Fruit fly (Drosophila melanogaster) whole organism, embryonic: ENCODE measurements around the gene CG3091.

Source experiments
- ATbp ChIP-seq: fragments of 200-800 bp; sonication (Bioruptor generic); optimal IDR thresholded peaks from 2 replicates; lab custom pipeline; 2017; ENCODE audit warnings: missing biosample characterization, mild to moderate bottlenecking, missing genetic modification characterization, missing genetic modification reagents
- Antp ChIP-seq: fragments of 200-800 bp; sonication (Bioruptor generic); optimal IDR thresholded peaks from 3 replicates; lab custom pipeline; 2016; ENCODE audit warnings: missing biosample characterization, missing genetic modification characterization
- Atf3 ChIP-seq: fragments of 200-800 bp; sonication (Bioruptor generic); optimal IDR thresholded peaks from 3 replicates; lab custom pipeline; 2016; ENCODE audit warnings: missing biosample characterization, missing genetic modification characterization
- CG10209 ChIP-seq: fragments of 200-800 bp; sonication (Bioruptor generic); optimal IDR thresholded peaks from 3 replicates; lab custom pipeline; 2017; ENCODE audit warnings: missing biosample characterization, mild to moderate bottlenecking, missing genetic modification characterization, missing genetic modification reagents
- CG11093 ChIP-seq: fragments of 200-800 bp; sonication (Bioruptor generic); IDR thresholded peaks from 3 replicates; pipeline ENCODE4 v1.3.6; 2022; ENCODE audit warnings: missing biosample characterization, missing genetic modification characterization
- CG14965 ChIP-seq: fragments of 200-800 bp; sonication (Bioruptor generic); optimal IDR thresholded peaks from 2 replicates; lab custom pipeline; 2016; ENCODE audit warnings: missing biosample characterization, missing genetic modification characterization, borderline replicate concordance
- CG15011 ChIP-seq: fragments of 200-800 bp; sonication (Bioruptor generic); optimal IDR thresholded peaks from 3 replicates; lab custom pipeline; 2018; ENCODE audit warnings: missing biosample characterization, mild to moderate bottlenecking, missing genetic modification characterization
- CG17186 ChIP-seq: fragments of 200-800 bp; sonication (Bioruptor generic); optimal IDR thresholded peaks from 3 replicates; lab custom pipeline; 2017; ENCODE audit warnings: missing biosample characterization, missing genetic modification reagents, missing genetic modification characterization
- CG17802 ChIP-seq: fragments of 200-800 bp; sonication (Bioruptor generic); optimal IDR thresholded peaks from 2 replicates; lab custom pipeline; 2018; ENCODE audit warnings: missing biosample characterization, mild to moderate bottlenecking, missing genetic modification characterization, moderate library complexity
- CG18476 ChIP-seq: fragments of 200-800 bp; sonication (Bioruptor generic); optimal IDR thresholded peaks from 2 replicates; lab custom pipeline; 2016; ENCODE audit warnings: missing biosample characterization, mild to moderate bottlenecking, missing genetic modification characterization
- CG2202 ChIP-seq: fragments of 200-800 bp; sonication (Bioruptor generic); optimal IDR thresholded peaks from 2 replicates; lab custom pipeline; 2018; ENCODE audit warnings: missing biosample characterization, mild to moderate bottlenecking, missing genetic modification characterization
- CG2712 ChIP-seq: fragments of 200-800 bp; optimal IDR thresholded peaks from 3 replicates; lab custom pipeline; 2019; ENCODE audit warnings: missing biosample characterization, mild to moderate bottlenecking, missing genetic modification characterization, moderate library complexity
- CG32767 ChIP-seq: fragments of 200-800 bp; sonication (Bioruptor generic); IDR thresholded peaks from 2 replicates; pipeline ENCODE4 v1.3.6; 2022; ENCODE audit warnings: missing biosample characterization, missing genetic modification characterization
- CG4328 ChIP-seq: fragments of 200-800 bp; sonication (Bioruptor generic); optimal IDR thresholded peaks from 3 replicates; lab custom pipeline; 2017; ENCODE audit warnings: missing biosample characterization, missing genetic modification reagents, missing genetic modification characterization
- CG6254 ChIP-seq: fragments of 200-800 bp; sonication (Bioruptor generic); optimal IDR thresholded peaks from 3 replicates; lab custom pipeline; 2017; ENCODE audit warnings: mild to moderate bottlenecking, missing biosample characterization, missing genetic modification reagents, missing genetic modification characterization
- CG6813 ChIP-seq: fragments of 200-800 bp; sonication (Bioruptor generic); optimal IDR thresholded peaks from 2 replicates; lab custom pipeline; 2017; ENCODE audit warnings: missing biosample characterization, missing genetic modification characterization, mild to moderate bottlenecking, moderate library complexity, missing genetic modification reagents
- CG7987 ChIP-seq: fragments of 200-800 bp; sonication (Bioruptor generic); optimal IDR thresholded peaks from 2 replicates; lab custom pipeline; 2018; ENCODE audit warnings: missing biosample characterization, mild to moderate bottlenecking, missing genetic modification characterization, moderate library complexity
- CG8478 ChIP-seq: fragments of >200 bp; optimal IDR thresholded peaks from 2 replicates; lab custom pipeline; 2018
- Chrac-16 ChIP-seq: fragments of 200-800 bp; sonication (Bioruptor generic); optimal IDR thresholded peaks from 3 replicates; lab custom pipeline; 2016; ENCODE audit warnings: missing biosample characterization, missing genetic modification characterization
- D19B ChIP-seq: fragments of 200-800 bp; sonication (Bioruptor generic); optimal IDR thresholded peaks from 2 replicates; lab custom pipeline; 2017; ENCODE audit warnings: missing biosample characterization, mild to moderate bottlenecking, missing genetic modification characterization
- Fer2 ChIP-seq: fragments of 200-800 bp; sonication (Bioruptor generic); optimal IDR thresholded peaks from 2 replicates; lab custom pipeline; 2018; ENCODE audit warnings: missing biosample characterization, mild to moderate bottlenecking, missing genetic modification characterization, moderate library complexity
- H15 ChIP-seq: fragments of 200-800 bp; sonication (Bioruptor generic); IDR thresholded peaks from 3 replicates; pipeline ENCODE4 v1.3.6; 2022; ENCODE audit warnings: missing biosample characterization, missing genetic modification characterization
- HLHmδ ChIP-seq: fragments of 200-800 bp; sonication (Bioruptor generic); optimal IDR thresholded peaks from 2 replicates; lab custom pipeline; 2018; ENCODE audit warnings: missing biosample characterization, mild to moderate bottlenecking, missing genetic modification characterization, moderate library complexity
- NK7.1 ChIP-seq: fragments of 200-800 bp; sonication (Bioruptor generic); optimal IDR thresholded peaks from 3 replicates; lab custom pipeline; 2016; ENCODE audit warnings: missing biosample characterization, missing genetic modification characterization
- Neu2 ChIP-seq: fragments of 200-800 bp; sonication (Bioruptor generic); optimal IDR thresholded peaks from 3 replicates; lab custom pipeline; 2016; ENCODE audit warnings: missing biosample characterization, missing genetic modification characterization, borderline replicate concordance
- Pdp1 ChIP-seq, 2 experiments: fragments of 200-800 bp; sonication (Bioruptor generic); optimal IDR thresholded peaks; 3 replicates each; lab custom pipeline; 2016; ENCODE audit warnings: missing biosample characterization in 2 of 2, missing genetic modification characterization in 2 of 2, mild to moderate bottlenecking in 1 of 2, moderate library complexity in 1 of 2
- Poxn ChIP-seq: fragments of 200-800 bp; sonication (Bioruptor generic); IDR thresholded peaks from 2 replicates; pipeline ENCODE4 v1.3.6; 2022; ENCODE audit warnings: missing biosample characterization, missing genetic modification characterization
- TFAM ChIP-seq: fragments of 200-800 bp; sonication (Bioruptor generic); optimal IDR thresholded peaks from 2 replicates; lab custom pipeline; 2017; ENCODE audit warnings: missing biosample characterization, missing genetic modification characterization, inconsistent platforms
- ap ChIP-seq: fragments of 200-800 bp; sonication (Bioruptor generic); IDR thresholded peaks from 2 replicates; pipeline ENCODE4 v1.3.6; 2022; ENCODE audit warnings: missing biosample characterization, missing genetic modification characterization
- bowl ChIP-seq: fragments of 200-800 bp; sonication (Bioruptor generic); IDR thresholded peaks from 2 replicates; pipeline ENCODE4 v1.3.6; 2022; ENCODE audit warnings: missing biosample characterization, missing genetic modification characterization
- cwo ChIP-seq: fragments of 200-800 bp; sonication (Bioruptor generic); optimal IDR thresholded peaks from 3 replicates; lab custom pipeline; 2017; ENCODE audit warnings: missing biosample characterization, missing genetic modification characterization, mild to moderate bottlenecking, moderate library complexity, missing genetic modification reagents
- eyg ChIP-seq: fragments of 200-800 bp; sonication (Bioruptor generic); optimal IDR thresholded peaks from 3 replicates; lab custom pipeline; 2016; ENCODE audit warnings: missing biosample characterization, missing genetic modification characterization
- fd3F ChIP-seq: fragments of 200-800 bp; sonication (Bioruptor generic); optimal IDR thresholded peaks from 2 replicates; lab custom pipeline; 2018; ENCODE audit warnings: missing biosample characterization, mild to moderate bottlenecking, missing genetic modification characterization, moderate library complexity
- gem ChIP-seq: fragments of 200-800 bp; sonication (Bioruptor generic); optimal IDR thresholded peaks from 2 replicates; lab custom pipeline; 2019; ENCODE audit warnings: missing biosample characterization, mild to moderate bottlenecking, missing genetic modification characterization, moderate library complexity
- her ChIP-seq: fragments of 200-800 bp; sonication (Bioruptor generic); optimal IDR thresholded peaks from 2 replicates; lab custom pipeline; 2016; ENCODE audit warnings: missing biosample characterization, missing genetic modification characterization
- jing ChIP-seq: fragments of 200-800 bp; sonication (Bioruptor generic); optimal IDR thresholded peaks from 2 replicates; lab custom pipeline; 2018; ENCODE audit warnings: missing biosample characterization, mild to moderate bottlenecking, missing genetic modification characterization
- ken ChIP-seq: fragments of 200-800 bp; sonication (Bioruptor generic); IDR thresholded peaks from 3 replicates; pipeline ENCODE4 v1.3.6; 2022; ENCODE audit warnings: missing biosample characterization, missing genetic modification characterization
- klu ChIP-seq: fragments of 200-800 bp; sonication (Bioruptor generic); IDR thresholded peaks from 2 replicates; pipeline ENCODE4 v1.3.6; 2022; ENCODE audit warnings: missing biosample characterization, missing genetic modification characterization
- nerfin-2 ChIP-seq: fragments of 200-800 bp; sonication (Bioruptor generic); IDR thresholded peaks from 2 replicates; pipeline ENCODE4 v1.3.6; 2022; ENCODE audit warnings: missing biosample characterization, missing genetic modification characterization; ENCODE audit not compliant: partially characterized antibody
- pan ChIP-seq, 4 experiments: fragments of >200 bp in 3 of 4; fragments of 200-800 bp in 1 of 4; sonication (Bioruptor generic) in 1 of 4; optimal IDR thresholded peaks in 3 of 4; IDR thresholded peaks in 1 of 4; 2 replicates each; pipeline versions ENCODE4 v1.3.6 to Lab custom; 2017 to 2022; ENCODE audit warnings: missing biosample characterization in 2 of 4, missing genetic modification characterization in 2 of 4, mixed read lengths in 1 of 4
- pzg ChIP-seq: fragments of 200-800 bp; sonication (Bioruptor generic); optimal IDR thresholded peaks from 3 replicates; lab custom pipeline; 2018; ENCODE audit warnings: missing biosample characterization, mild to moderate bottlenecking, missing genetic modification characterization, moderate library complexity
- scrt ChIP-seq: fragments of 200-800 bp; sonication (Bioruptor generic); optimal IDR thresholded peaks from 2 replicates; lab custom pipeline; 2018; ENCODE audit warnings: missing biosample characterization, mild to moderate bottlenecking, missing genetic modification characterization, moderate library complexity
- sens ChIP-seq: fragments of 200-800 bp; sonication (Bioruptor generic); peaks from one replicate; lab custom pipeline; 2016; ENCODE audit warnings: missing biosample characterization, missing genetic modification characterization
- seq ChIP-seq: fragments of 200-800 bp; sonication (Bioruptor generic); IDR thresholded peaks from 2 replicates; pipeline ENCODE4 v1.3.6; 2022; ENCODE audit warnings: missing biosample characterization, missing genetic modification characterization
- shn ChIP-seq: fragments of 200-800 bp; sonication (Bioruptor generic); optimal IDR thresholded peaks from 3 replicates; lab custom pipeline; 2016; ENCODE audit warnings: missing biosample characterization, missing genetic modification characterization
- sima ChIP-seq: fragments of 200-800 bp; sonication (Bioruptor generic); optimal IDR thresholded peaks from 2 replicates; lab custom pipeline; 2016; ENCODE audit warnings: missing biosample characterization, missing genetic modification characterization
- toy ChIP-seq: fragments of 200-800 bp; sonication (Bioruptor generic); IDR thresholded peaks from 2 replicates; pipeline ENCODE4 v1.3.6; 2022; ENCODE audit warnings: missing biosample characterization, missing genetic modification characterization
- vnd ChIP-seq: fragments of 200-800 bp; sonication (Bioruptor generic); IDR thresholded peaks from 3 replicates; pipeline ENCODE4 v1.3.6; 2022; ENCODE audit warnings: missing biosample characterization, missing genetic modification characterization; ENCODE audit not compliant: partially characterized antibody
- yki ChIP-seq: fragments of >200 bp; optimal IDR thresholded peaks from 3 replicates; lab custom pipeline; 2018
- z ChIP-seq: fragments of 200-800 bp; sonication (Bioruptor generic); IDR thresholded peaks from 3 replicates; pipeline ENCODE4 v1.3.6; 2022; ENCODE audit warnings: missing biosample characterization, missing genetic modification characterization
- zen ChIP-seq: fragments of 200-800 bp; sonication (Bioruptor generic); optimal IDR thresholded peaks from 3 replicates; lab custom pipeline; 2018; ENCODE audit warnings: missing biosample characterization, mild to moderate bottlenecking, missing genetic modification characterization, moderate library complexity

Gene CG3091

DNA sequence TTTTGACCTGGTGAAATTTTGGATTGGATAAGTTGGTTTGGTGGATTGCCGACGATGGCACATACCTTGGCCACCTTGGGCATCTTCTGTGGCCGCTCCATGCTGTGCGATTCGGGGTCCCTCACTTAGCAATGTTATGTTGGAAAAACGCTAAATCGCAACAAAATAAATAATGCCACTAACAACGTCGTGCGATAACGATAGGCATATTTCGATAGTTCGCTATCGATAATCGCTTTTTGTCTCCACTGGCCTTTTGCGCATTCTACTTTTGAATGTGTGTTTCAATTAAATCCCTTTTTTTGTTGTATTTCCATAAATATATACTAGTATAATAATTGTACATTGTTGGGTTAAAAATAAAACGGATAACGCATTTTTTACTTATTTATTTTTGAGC, 4.2 kb downstream of the CG3091 start, which contains the start of gene crn (continued):
- no peak for TF ChIP-seq klu (GFP tag; lab: Robert Waterston, UW)
- no peak for TF ChIP-seq gem
- no peak for TF ChIP-seq CG7987 (GFP tag; lab: Kevin White, UChicago)
- no peak for TF ChIP-seq shn (GFP tag; lab: Kevin White, UChicago)
- TF ChIP-seq zen (tag; lab: Kevin White, UChicago) = no peak
- TF ChIP-seq D19B = no peak
- no peak for TF ChIP-seq Poxn
- TF ChIP-seq CG32767 = no peak
- no peak for TF ChIP-seq toy (GFP tag; lab: Robert Waterston, UW)
- TF ChIP-seq yki = no peak
- no peak for TF ChIP-seq CG2202
- no peak for TF ChIP-seq CG4328 (GFP tag; lab: Kevin White, UChicago)
- TF ChIP-seq pzg (GFP tag; lab: Kevin White, UChicago) = peak; percentile 34
- no peak for TF ChIP-seq CG14965 (GFP tag; lab: Kevin White, UChicago)
- TF ChIP-seq eyg = no peak
- no peak for TF ChIP-seq seq (GFP tag; lab: Robert Waterston, UW)
- no peak for TF ChIP-seq jing (GFP tag; lab: Kevin White, UChicago)
- no peak for TF ChIP-seq CG11093 (GFP tag; lab: Robert Waterston, UW)
- TF ChIP-seq CG2712 (tag; lab: Kevin White, UChicago) = no peak
- no peak for TF ChIP-seq H15 (GFP tag; lab: Robert Waterston, UW)
- no peak for TF ChIP-seq her (GFP tag; lab: Kevin White, UChicago)
- TF ChIP-seq sens (GFP tag; lab: Kevin White, UChicago) = no peak
- TF ChIP-seq CG15011 (GFP tag; lab: Kevin White, UChicago) = no peak
- TF ChIP-seq Pdp1 (GFP tag; optimal IDR thresholded peaks at IDR 0.05; lab: Kevin White, UChicago) = no peak
- peak; percentile 58; the same call in 2 of the 3 replicates for TF ChIP-seq vnd
- no peak for TF ChIP-seq CG18476
- no peak for TF ChIP-seq Fer2 (tag; lab: Kevin White, UChicago)
- TF ChIP-seq pan (optimal IDR thresholded peaks at IDR 0.05; lab: Kevin White, UChicago) = no peak
- no peak for TF ChIP-seq pan (GFP tag; optimal IDR thresholded peaks at IDR 0.05 in 1 of 2, IDR thresholded peaks at IDR 0.05 in 1 of 2)
- no peak for TF ChIP-seq CG10209 (GFP tag; lab: Kevin White, UChicago)
- no peak for TF ChIP-seq Chrac-16
- TF ChIP-seq fd3F (GFP tag; lab: Kevin White, UChicago) = no peak
- no peak for TF ChIP-seq z
- TF ChIP-seq CG17186 (GFP tag; lab: Kevin White, UChicago) = peak; percentile 22
- no peak for TF ChIP-seq CG8478 (lab: Kevin White, UChicago)
- TF ChIP-seq ATbp = no peak
- no peak for TF ChIP-seq ken (GFP tag; lab: Robert Waterston, UW)
- TF ChIP-seq CG17802 (tag; lab: Kevin White, UChicago) = no peak
- TF ChIP-seq scrt = no peak
- no peak for TF ChIP-seq ap (GFP tag; lab: Robert Waterston, UW)
- no peak for TF ChIP-seq Neu2 (GFP tag; lab: Kevin White, UChicago)
- no peak for TF ChIP-seq TFAM (GFP tag; lab: Kevin White, UChicago)
- no peak for TF ChIP-seq HLHmδ (GFP tag; lab: Kevin White, UChicago)
- no peak for TF ChIP-seq CG6254 (GFP tag; lab: Kevin White, UChicago)
- TF ChIP-seq bowl (GFP tag; lab: Robert Waterston, UW) = no peak
- no peak for TF ChIP-seq CG6813
- no peak for TF ChIP-seq Atf3 (GFP tag; lab: Kevin White, UChicago)
- no peak for TF ChIP-seq NK7.1
- no peak for TF ChIP-seq sima (GFP tag; lab: Kevin White, UChicago)
- peak; percentile 82 for TF ChIP-seq nerfin-2 (GFP tag; lab: Robert Waterston, UW)
- no peak for TF ChIP-seq cwo (GFP tag; lab: Kevin White, UChicago)
- TF ChIP-seq Antp = no peak
